Worm (Caenorhabditis elegans) whole organism, midembryonic: ENCODE measurements around the gene Y46G5A.47.
A peak's percentile ranks its signal among the peaks of the same experiment; 100 is the strongest.

Experiments
- T22C8.4 ChIP-seq: fragments of 200-800 bp; sonication (Bioruptor generic); IDR thresholded peaks from 2 replicates; pipeline ENCODE4 v1.3.6; 2022; ENCODE audit warnings: missing genetic modification characterization, missing compliant biosample characterization
- cog-1 ChIP-seq: sonication (generic microtip); optimal IDR thresholded peaks from 2 replicates; lab custom pipeline; 2016; ENCODE audit warnings: missing genetic modification characterization, missing compliant biosample characterization
- flt-1 ChIP-seq: fragments of 200-800 bp; sonication (Bioruptor generic); IDR thresholded peaks from 2 replicates; pipeline ENCODE4 v1.3.6; 2022; ENCODE audit warnings: missing genetic modification characterization, missing compliant biosample characterization
- klf-2 ChIP-seq: fragments of 200-800 bp; sonication (Bioruptor generic); conservative IDR thresholded peaks from 2 replicates; pipeline ENCODE4 v1.3.6; 2022; ENCODE audit warnings: missing genetic modification reagents, missing genetic modification characterization, missing compliant biosample characterization
- med-1 ChIP-seq: sonication (generic microtip); optimal IDR thresholded peaks from 2 replicates; lab custom pipeline; 2017; ENCODE audit warnings: missing genetic modification characterization, mild to moderate bottlenecking, missing compliant biosample characterization, antibody characterized with exemption, missing genetic modification reagents; ENCODE audit not compliant: insufficient read depth
- ref-1 ChIP-seq: fragments of 200-800 bp; sonication (Bioruptor generic); conservative IDR thresholded peaks from 2 replicates; pipeline ENCODE4 v1.3.6; 2022; ENCODE audit warnings: missing genetic modification reagents, missing genetic modification characterization, missing compliant biosample characterization
- tab-1 ChIP-seq: fragments of 200-800 bp; sonication (Bioruptor generic); IDR thresholded peaks from 2 replicates; pipeline ENCODE4 v1.3.6; 2022; ENCODE audit warnings: missing genetic modification characterization, missing compliant biosample characterization
- ztf-23 ChIP-seq: fragments of 200-800 bp; sonication (Bioruptor generic); IDR thresholded peaks from 2 replicates; pipeline ENCODE4 v1.3.6; 2022; ENCODE audit warnings: missing genetic modification reagents, missing genetic modification characterization, missing compliant biosample characterization
- ztf-29 ChIP-seq: fragments of 200-800 bp; sonication (Bioruptor generic); IDR thresholded peaks from 2 replicates; pipeline ENCODE4 v1.3.6; 2022; ENCODE audit warnings: missing genetic modification reagents, missing genetic modification characterization, missing compliant biosample characterization

Y46G5A.47 gene

DNA sequence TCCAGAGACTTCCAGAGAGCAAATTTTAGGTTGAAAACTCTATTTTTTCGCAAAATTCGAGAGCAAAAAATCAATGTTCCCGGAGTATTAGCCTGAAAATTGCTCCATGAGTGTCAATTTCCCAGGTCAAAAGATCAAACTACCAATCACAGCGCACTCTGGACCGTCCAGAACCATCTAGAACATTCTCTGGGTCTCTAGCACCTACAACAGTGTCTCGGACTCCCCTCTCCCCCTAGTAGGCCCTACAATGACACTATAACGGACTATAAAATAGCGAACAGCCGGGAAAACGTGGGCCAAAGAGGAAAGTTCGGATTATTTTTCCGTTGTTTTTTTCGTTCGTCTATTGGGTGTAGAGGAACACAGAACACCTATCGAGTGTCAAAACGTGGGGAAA is 5.7 kb downstream of the Y46G5A.47 start:
- no peak for TF ChIP-seq ztf-29
- TF ChIP-seq T22C8.4 (GFP tag; lab: Robert Waterston, UW): no peak
- no peak for TF ChIP-seq cog-1
- TF ChIP-seq klf-2 (GFP tag; lab: Robert Waterston, UW): no peak
- no peak for TF ChIP-seq tab-1
- TF ChIP-seq ref-1: no peak
- TF ChIP-seq flt-1: peak; percentile 25; the same call in 1 of the 2 replicates
- TF ChIP-seq med-1 (GFP tag; lab: Kevin White, UChicago): no peak
- 0 out of 2 replicates have a peak, but pooled peaks have one; percentile 8 for TF ChIP-seq ztf-23 (GFP tag; lab: Robert Waterston, UW)

ce11 chrII:12798814-12799213 is 6.3 kb downstream of the Y46G5A.47 start:
- TF ChIP-seq tab-1 (no peak), klf-2 (GFP tag; lab: Robert Waterston, UW) (no peak), med-1 (GFP tag; lab: Kevin White, UChicago) (no peak), flt-1 (peak; percentile 64), T22C8.4 (GFP tag; lab: Robert Waterston, UW) (no peak), cog-1 (peak; percentile 54), ref-1 (no peak), ztf-29 (no peak), ztf-23 (GFP tag; lab: Robert Waterston, UW) (no peak)

DNA sequence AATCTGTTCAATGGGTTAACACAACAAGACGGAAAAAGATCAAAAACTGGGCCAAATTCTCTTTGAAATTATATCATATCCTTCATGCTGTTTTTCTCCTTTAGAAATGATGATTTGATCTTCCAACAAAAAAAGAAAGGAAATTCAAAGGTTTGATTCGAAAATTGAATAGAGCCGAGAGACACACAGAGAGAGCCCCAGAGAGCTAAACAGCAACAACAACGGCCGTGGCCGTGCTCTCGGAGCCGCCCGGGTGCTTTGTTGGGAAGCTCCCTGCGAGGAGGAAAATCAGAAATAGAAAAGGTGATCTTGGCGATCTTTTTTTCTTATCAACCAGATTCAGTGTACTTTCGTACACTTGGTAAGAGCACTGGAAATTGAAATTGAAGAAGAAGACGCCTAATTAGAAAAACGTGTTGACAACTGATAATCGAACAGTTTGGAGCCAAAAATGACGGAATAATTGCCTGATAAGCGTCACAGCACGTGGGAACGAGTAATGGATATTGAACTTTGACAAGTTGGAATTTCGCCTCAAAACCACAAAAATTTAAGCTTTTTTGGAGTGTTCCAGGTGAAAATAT is 7.8 kb downstream of the Y46G5A.47 start:
- no peak for TF ChIP-seq ref-1
- no peak for TF ChIP-seq klf-2 (GFP tag; lab: Robert Waterston, UW)
- no peak for TF ChIP-seq med-1 (GFP tag; lab: Kevin White, UChicago)
- TF ChIP-seq ztf-29: no peak
- TF ChIP-seq cog-1: no peak
- no peak for TF ChIP-seq tab-1
- no peak for TF ChIP-seq flt-1
- TF ChIP-seq T22C8.4 (GFP tag; lab: Robert Waterston, UW): no peak
- TF ChIP-seq ztf-23 (GFP tag; lab: Robert Waterston, UW): no peak

ce11 chrII:12796040-12796502 is 9.0 kb downstream of the Y46G5A.47 start, which contains the start of gene cpt-1:
cpt-1 (minus strand) TSS chrII:12796452.
- no peak for TF ChIP-seq ztf-23 (GFP tag; lab: Robert Waterston, UW)
- TF ChIP-seq flt-1: no peak
- no peak for TF ChIP-seq tab-1
- no peak for TF ChIP-seq cog-1
- TF ChIP-seq T22C8.4 (GFP tag; lab: Robert Waterston, UW): no peak
- TF ChIP-seq med-1 (GFP tag; lab: Kevin White, UChicago): no peak
- TF ChIP-seq ref-1: no peak
- no peak for TF ChIP-seq klf-2 (GFP tag; lab: Robert Waterston, UW)
- no peak for TF ChIP-seq ztf-29

ce11 chrII:12795188-12795587 is 9.9 kb downstream of the Y46G5A.47 start:
- no peak for TF ChIP-seq T22C8.4 (GFP tag; lab: Robert Waterston, UW)
- no peak for TF ChIP-seq cog-1
- no peak for TF ChIP-seq ztf-23 (GFP tag; lab: Robert Waterston, UW)
- no peak for TF ChIP-seq ztf-29

- TF ChIP-seq med-1 (GFP tag; lab: Kevin White, UChicago): no peak
- TF ChIP-seq T22C8.4 (GFP tag; lab: Robert Waterston, UW): 0 out of 2 replicates have a peak, but pooled peaks have one; percentile 12
These were observed 14.7 kb downstream of the Y46G5A.47 start for ce11 chrII:12790392-12790791.

- no peak for TF ChIP-seq med-1 (GFP tag; lab: Kevin White, UChicago)
- TF ChIP-seq flt-1: no peak
- TF ChIP-seq ztf-23 (GFP tag; lab: Robert Waterston, UW): no peak
- TF ChIP-seq ref-1: no peak
- TF ChIP-seq ztf-29: no peak
- no peak for TF ChIP-seq klf-2 (GFP tag; lab: Robert Waterston, UW)
- TF ChIP-seq tab-1: no peak
- TF ChIP-seq cog-1: no peak
- no peak for TF ChIP-seq T22C8.4 (GFP tag; lab: Robert Waterston, UW)
These were observed 15.6 kb downstream of the Y46G5A.47 start for ce11 chrII:12789497-12789896.

ce11 chrII:12787831-12788248 is 17.3 kb downstream of the Y46G5A.47 start, which contains the start of gene alkb-7:
alkb-7 (minus strand) TSS chrII:12788153.
- TF ChIP-seq ztf-23 (GFP tag; lab: Robert Waterston, UW) (no peak), tab-1 (0 out of 2 replicates have a peak, but pooled peaks have one; percentile 34)

- no peak for TF ChIP-seq ztf-29
- TF ChIP-seq med-1 (GFP tag; lab: Kevin White, UChicago): no peak
- TF ChIP-seq tab-1: no peak
- TF ChIP-seq cog-1: no peak
- TF ChIP-seq T22C8.4 (GFP tag; lab: Robert Waterston, UW): no peak
- no peak for TF ChIP-seq ztf-23 (GFP tag; lab: Robert Waterston, UW)
- no peak for TF ChIP-seq ref-1
These were observed 19.7 kb downstream of the Y46G5A.47 start, which contains the start of gene Y46G5A.15 for ce11 chrII:12785391-12785790. Y46G5A.15 (minus strand) TSS chrII:12785416.

ce11 chrII:12778374-12778773 is 26.7 kb downstream of the Y46G5A.47 start:
- TF ChIP-seq flt-1: peak; percentile 58
- peak; percentile 66; the same call in 1 of the 2 replicates for TF ChIP-seq klf-2 (GFP tag; lab: Robert Waterston, UW)
- TF ChIP-seq tab-1: peak; percentile 55; the same call in 1 of the 2 replicates

DNA sequence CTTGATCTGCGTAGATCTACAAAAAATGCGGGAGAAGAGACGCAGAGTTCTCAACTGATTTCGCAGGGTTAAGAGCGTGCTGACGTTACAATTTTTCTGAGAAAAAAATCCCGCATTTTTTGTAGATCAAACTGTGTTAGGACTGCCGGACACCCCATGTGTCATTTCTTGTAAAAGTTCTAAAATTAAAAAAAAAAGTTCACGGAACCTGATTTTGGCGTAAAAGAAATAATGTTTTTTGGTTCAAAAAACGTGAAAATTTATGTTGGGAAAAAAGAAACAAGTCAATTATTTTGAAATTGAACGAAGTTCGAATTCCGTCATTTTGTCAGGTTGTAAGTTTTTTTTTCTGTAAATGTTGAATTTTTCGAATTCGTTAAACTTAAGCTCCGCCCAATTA is 28.7 kb downstream of the Y46G5A.47 start, which contains the start of gene Y46G5A.34:
TSS of gene Y46G5A.34 (plus strand) at position 301 of the 400 bp plus-strand sequence.
- no peak for TF ChIP-seq cog-1
- TF ChIP-seq ztf-29: no peak
- no peak for TF ChIP-seq tab-1
- TF ChIP-seq ztf-23 (GFP tag; lab: Robert Waterston, UW): no peak
- TF ChIP-seq klf-2 (GFP tag; lab: Robert Waterston, UW): no peak
- no peak for TF ChIP-seq med-1 (GFP tag; lab: Kevin White, UChicago)
- TF ChIP-seq ref-1: no peak
- no peak for TF ChIP-seq flt-1
- no peak for TF ChIP-seq T22C8.4 (GFP tag; lab: Robert Waterston, UW)
